Worm (Caenorhabditis elegans): ENCODE measurements around the gene aat-8.

ce11 chrIV:3815259-3815644 lies 49.6 kb downstream of the aat-8 start:
- TF ChIP-seq tbx-2 (tag; optimal IDR thresholded peaks at IDR 0.05) (no peak), ahr-1 (tag; optimal IDR thresholded peaks at IDR 0.05) (no peak), pqm-1 (tag; optimal IDR thresholded peaks at IDR 0.05) (no peak), elt-2 (tag; optimal IDR thresholded peaks at IDR 0.05) (no peak), ztf-16 (tag; optimal IDR thresholded peaks at IDR 0.05) (no peak), tbx-7 (tag; optimal IDR thresholded peaks at IDR 0.05) (no peak), che-1 (tag; optimal IDR thresholded peaks at IDR 0.05) (no peak), nhr-11 (tag; optimal IDR thresholded peaks at IDR 0.05) (no peak), unc-55 (GFP tag; optimal IDR thresholded peaks at IDR 0.05) (no peak), pha-4 (tag; optimal IDR thresholded peaks at IDR 0.05) (no peak), lim-6 (tag; optimal IDR thresholded peaks at IDR 0.05) (no peak), ama-1 (optimal IDR thresholded peaks at IDR 0.05) (no peak), ceh-2 (tag; optimal IDR thresholded peaks at IDR 0.05) (no peak), pros-1 (tag; optimal IDR thresholded peaks at IDR 0.05) (no peak)

All from whole organism, late embryonic.